Worm (Caenorhabditis elegans) whole organism, late embryonic: ENCODE data around the gene F26F2.11.

Experiments
- ahr-1 ChIP-seq: sonication (generic microtip); optimal IDR thresholded peaks from 2 replicates; lab custom pipeline; 2016; ENCODE audit warnings: missing genetic modification characterization, missing compliant biosample characterization
- ama-1 ChIP-seq: fragments of 150-350 bp; optimal IDR thresholded peaks from 2 replicates; lab custom pipeline; 2014
- ceh-18 ChIP-seq: sonication (generic microtip); optimal IDR thresholded peaks from 2 replicates; lab custom pipeline; 2016; ENCODE audit warnings: missing genetic modification characterization, missing compliant biosample characterization
- dve-1 ChIP-seq: sonication (generic microtip); optimal IDR thresholded peaks from 2 replicates; lab custom pipeline; 2017; ENCODE audit warnings: antibody characterized with exemption, mild to moderate bottlenecking, missing genetic modification characterization, missing compliant biosample characterization
- fkh-6 ChIP-seq: sonication (generic microtip); optimal IDR thresholded peaks from 2 replicates; lab custom pipeline; 2016; ENCODE audit warnings: missing genetic modification characterization, missing compliant biosample characterization
- gmeb-2 ChIP-seq: sonication (generic microtip); optimal IDR thresholded peaks from 2 replicates; lab custom pipeline; 2016; ENCODE audit warnings: missing genetic modification characterization, inconsistent platforms, missing compliant biosample characterization
- nhr-11 ChIP-seq: fragments of 150-350 bp; optimal IDR thresholded peaks from 2 replicates; lab custom pipeline; 2014; ENCODE audit warnings: missing biosample characterization, missing genetic modification characterization
- nhr-232 ChIP-seq: sonication (generic microtip); optimal IDR thresholded peaks from 2 replicates; lab custom pipeline; 2016; ENCODE audit warnings: missing genetic modification characterization, missing compliant biosample characterization
- tbx-2 ChIP-seq: sonication (generic microtip); optimal IDR thresholded peaks from 2 replicates; lab custom pipeline; 2016; ENCODE audit warnings: missing genetic modification characterization, missing compliant biosample characterization
- ztf-16 ChIP-seq: sonication (generic microtip); optimal IDR thresholded peaks from 2 replicates; lab custom pipeline; 2017; ENCODE audit warnings: missing genetic modification characterization, missing compliant biosample characterization

DNA sequence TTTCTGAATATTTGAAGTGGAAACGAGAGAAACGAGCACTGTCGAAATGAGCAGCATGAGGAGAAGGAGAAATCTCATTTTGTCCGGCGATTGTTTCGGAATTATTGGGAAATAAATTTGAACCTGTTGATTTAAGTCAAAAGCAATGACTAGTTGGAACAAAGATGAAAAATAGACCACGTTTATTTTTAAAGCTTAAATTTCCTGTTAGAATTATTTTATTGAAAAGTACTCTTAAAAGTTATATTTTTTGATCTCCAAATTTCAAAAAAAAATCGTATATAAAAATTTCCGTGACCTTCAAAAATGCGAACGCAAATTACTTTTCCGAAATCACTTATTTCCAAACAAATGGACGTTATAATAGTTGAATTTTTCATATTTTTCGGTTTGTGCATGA lies at the start of gene F26F2.11:
- TF ChIP-seq ama-1 (lab: Kevin White, UChicago): no peak
- TF ChIP-seq dve-1 (tag; lab: Kevin White, UChicago): no peak
- TF ChIP-seq fkh-6 (tag; lab: Kevin White, UChicago): no peak
- no peak for TF ChIP-seq nhr-232
- no peak for TF ChIP-seq ahr-1 (tag; lab: Kevin White, UChicago)
- TF ChIP-seq nhr-11 (tag; lab: Kevin White, UChicago): no peak
- no peak for TF ChIP-seq tbx-2 (tag; lab: Kevin White, UChicago)
- TF ChIP-seq ztf-16 (tag; lab: Kevin White, UChicago): no peak
- TF ChIP-seq gmeb-2 (tag; lab: Kevin White, UChicago): no peak
- TF ChIP-seq ceh-18: no peak
